Worm (Caenorhabditis elegans) whole organism, L4 larva: ENCODE measurements around the gene lron-3.
A peak's percentile ranks its signal among the peaks of the same experiment; 100 is the strongest.

Source experiments
- F49E8.2 ChIP-seq: sonication (generic microtip); optimal IDR thresholded peaks from 2 replicates; lab custom pipeline; 2016; ENCODE audit warnings: missing compliant biosample characterization, mild to moderate bottlenecking, missing genetic modification characterization, borderline replicate concordance
- Y105C5A.15 ChIP-seq: fragments of 200-800 bp; sonication (Bioruptor generic); IDR thresholded peaks from 2 replicates; pipeline ENCODE4 v1.3.6; 2022; ENCODE audit warnings: missing genetic modification characterization, missing compliant biosample characterization
- Y48G9A.11 ChIP-seq: fragments of 200-800 bp; sonication (Bioruptor generic); IDR thresholded peaks from 2 replicates; pipeline ENCODE4 v1.3.6; 2022; ENCODE audit warnings: missing genetic modification reagents, missing genetic modification characterization, missing compliant biosample characterization
- Y5F2A.4 ChIP-seq: fragments of 200-800 bp; sonication (Bioruptor generic); optimal IDR thresholded peaks from 2 replicates; lab custom pipeline; 2018; ENCODE audit warnings: mild to moderate bottlenecking, missing genetic modification characterization, missing compliant biosample characterization
- ZK337.2 ChIP-seq: fragments of 200-800 bp; sonication (Bioruptor generic); IDR thresholded peaks from 2 replicates; pipeline ENCODE4 v1.3.6; 2022; ENCODE audit warnings: missing genetic modification reagents, missing genetic modification characterization, missing compliant biosample characterization
- aha-1 ChIP-seq: fragments of 150-350 bp; peaks from one replicate; lab custom pipeline; 2014; ENCODE audit warnings: missing biosample characterization, missing genetic modification characterization
- aly-2 ChIP-seq: sonication (generic microtip); optimal IDR thresholded peaks from 2 replicates; lab custom pipeline; 2018; ENCODE audit warnings: missing biosample characterization, missing genetic modification characterization
- arid-1 ChIP-seq: fragments of 200-800 bp; sonication (Bioruptor generic); conservative IDR thresholded peaks from 2 replicates; pipeline ENCODE4 v1.3.6; 2022; ENCODE audit warnings: missing genetic modification reagents, missing genetic modification characterization, missing compliant biosample characterization
- attf-4 ChIP-seq: sonication (generic microtip); optimal IDR thresholded peaks from 3 replicates; lab custom pipeline; 2017; ENCODE audit warnings: missing biosample characterization, missing genetic modification characterization
- ceh-20 ChIP-seq: fragments of 200-800 bp; sonication (Bioruptor generic); IDR thresholded peaks from 2 replicates; pipeline ENCODE4 v1.3.6; 2022; ENCODE audit warnings: missing genetic modification reagents, missing genetic modification characterization, missing compliant biosample characterization
- ceh-32 ChIP-seq: sonication (generic microtip); optimal IDR thresholded peaks from 2 replicates; lab custom pipeline; 2016; ENCODE audit warnings: mild to moderate bottlenecking, missing genetic modification characterization, missing compliant biosample characterization; ENCODE audit not compliant: poor library complexity
- ctbp-1 ChIP-seq: fragments of 200-800 bp; sonication (Bioruptor generic); IDR thresholded peaks from 2 replicates; pipeline ENCODE4 v1.3.6; 2022; ENCODE audit warnings: missing genetic modification reagents, missing genetic modification characterization, missing compliant biosample characterization
- daf-16 ChIP-seq, 3 experiments: sonication (generic microtip); optimal IDR thresholded peaks; 2 replicates each; lab custom pipeline; 2016 to 2017; ENCODE audit warnings: missing genetic modification characterization in 3 of 3, missing genetic modification reagents in 3 of 3, mild to moderate bottlenecking in 2 of 3, missing compliant biosample characterization in 2 of 3, missing biosample characterization in 1 of 3, moderate library complexity in 1 of 3
- daf-8 ChIP-seq: fragments of 200-800 bp; sonication (Bioruptor generic); IDR thresholded peaks from 2 replicates; pipeline ENCODE4 v1.3.6; 2022; ENCODE audit warnings: missing genetic modification characterization, missing compliant biosample characterization
- dmd-6 ChIP-seq: fragments of 200-800 bp; sonication (Bioruptor generic); IDR thresholded peaks from 2 replicates; pipeline ENCODE4 v1.3.6; 2022; ENCODE audit warnings: missing genetic modification reagents, missing genetic modification characterization, missing compliant biosample characterization
- dmd-8 ChIP-seq: fragments of 200-800 bp; sonication (Bioruptor generic); IDR thresholded peaks from 2 replicates; pipeline ENCODE4 v1.3.6; 2022; ENCODE audit warnings: missing genetic modification characterization, missing compliant biosample characterization
- duxl-1 ChIP-seq: sonication (generic microtip); optimal IDR thresholded peaks from 2 replicates; lab custom pipeline; 2016; ENCODE audit warnings: mild to moderate bottlenecking, missing genetic modification characterization, moderate library complexity, missing compliant biosample characterization; ENCODE audit not compliant: poor library complexity
- egl-43 ChIP-seq: fragments of 200-800 bp; sonication (Bioruptor generic); IDR thresholded peaks from 2 replicates; pipeline ENCODE4 v1.3.6; 2022; ENCODE audit warnings: missing genetic modification reagents, missing genetic modification characterization, missing compliant biosample characterization
- fkh-10 ChIP-seq: fragments of 150-350 bp; optimal IDR thresholded peaks from 2 replicates; lab custom pipeline; 2014; ENCODE audit warnings: missing biosample characterization, missing genetic modification reagents, missing genetic modification characterization
- fos-1 ChIP-seq: fragments of 150-350 bp; optimal IDR thresholded peaks from 2 replicates; lab custom pipeline; 2014; ENCODE audit warnings: missing biosample characterization, missing genetic modification characterization
- hif-1 ChIP-seq, 2 experiments: sonication (generic microtip); optimal IDR thresholded peaks; 2 replicates each; lab custom pipeline; 2016 to 2017; ENCODE audit warnings: missing compliant biosample characterization in 2 of 2, missing genetic modification characterization in 2 of 2, missing genetic modification reagents in 2 of 2, missing genotype in 2 of 2, mild to moderate bottlenecking in 1 of 2
- hmg-1.1 ChIP-seq: fragments of 200-800 bp; sonication (Bioruptor generic); IDR thresholded peaks from 2 replicates; pipeline ENCODE4 v1.3.6; 2022; ENCODE audit warnings: missing genetic modification reagents, missing genetic modification characterization, missing compliant biosample characterization
- jun-1 ChIP-seq: fragments of 150-350 bp; optimal IDR thresholded peaks from 2 replicates; lab custom pipeline; 2014; ENCODE audit warnings: missing biosample characterization, missing genetic modification reagents, missing genetic modification characterization
- lim-7 ChIP-seq: fragments of 200-800 bp; sonication (Bioruptor generic); IDR thresholded peaks from 2 replicates; pipeline ENCODE4 v1.3.6; 2022; ENCODE audit warnings: missing genetic modification characterization, missing compliant biosample characterization
- lin-1 ChIP-seq: fragments of 200-800 bp; sonication (Bioruptor generic); IDR thresholded peaks from 2 replicates; pipeline ENCODE4 v1.3.6; 2022; ENCODE audit warnings: missing genetic modification reagents, missing genetic modification characterization, missing compliant biosample characterization
- lin-13 ChIP-seq: fragments of 150-350 bp; optimal IDR thresholded peaks from 2 replicates; lab custom pipeline; 2014; ENCODE audit warnings: missing biosample characterization, missing genetic modification reagents, missing genetic modification characterization
- lin-29 ChIP-seq: fragments of 200-800 bp; sonication (Bioruptor generic); IDR thresholded peaks from 2 replicates; pipeline ENCODE4 v1.3.6; 2022; ENCODE audit warnings: missing genetic modification reagents, missing genetic modification characterization, missing compliant biosample characterization
- lsy-2 ChIP-seq, 2 experiments: fragments of 150-350 bp in 1 of 2; sonication (generic microtip) in 1 of 2; optimal IDR thresholded peaks; 2 replicates each; lab custom pipeline; 2014 to 2017; ENCODE audit warnings: missing biosample characterization in 2 of 2, missing genetic modification characterization in 2 of 2
- madf-5 ChIP-seq, 2 experiments: fragments of 200-800 bp; sonication (Bioruptor generic); IDR thresholded peaks; 2 replicates each; pipeline ENCODE4 v1.3.6; 2022; ENCODE audit warnings: missing compliant biosample characterization in 2 of 2, missing genetic modification characterization in 2 of 2
- mdl-1 ChIP-seq, 2 experiments: fragments of 150-350 bp in 1 of 2; sonication (generic microtip) in 1 of 2; optimal IDR thresholded peaks; 2 replicates each; lab custom pipeline; 2014 to 2017; ENCODE audit warnings: missing biosample characterization in 2 of 2, missing genetic modification characterization in 2 of 2
- mep-1 ChIP-seq: fragments of 150-350 bp; sonication (generic microtip); optimal IDR thresholded peaks from 3 replicates; lab custom pipeline; 2014; ENCODE audit warnings: missing biosample characterization, missing genetic modification characterization
- mxl-2 ChIP-seq: fragments of 200-800 bp; sonication (Bioruptor generic); conservative IDR thresholded peaks from 2 replicates; pipeline ENCODE4 v1.3.6; 2022; ENCODE audit warnings: missing genetic modification reagents, missing genetic modification characterization, missing compliant biosample characterization
- nhr-102 ChIP-seq: sonication (generic microtip); optimal IDR thresholded peaks from 2 replicates; lab custom pipeline; 2016; ENCODE audit warnings: mild to moderate bottlenecking, missing genetic modification characterization, moderate library complexity, missing compliant biosample characterization
- nhr-11 ChIP-seq: fragments of 150-350 bp; optimal IDR thresholded peaks from 2 replicates; lab custom pipeline; 2014; ENCODE audit warnings: missing biosample characterization, missing genetic modification characterization
- nhr-111 ChIP-seq: fragments of 200-800 bp; sonication (Bioruptor generic); optimal IDR thresholded peaks from 2 replicates; lab custom pipeline; 2018; ENCODE audit warnings: mild to moderate bottlenecking, missing genetic modification characterization, missing compliant biosample characterization
- nhr-28 ChIP-seq: fragments of 150-350 bp; optimal IDR thresholded peaks from 2 replicates; lab custom pipeline; 2014; ENCODE audit warnings: missing biosample characterization, missing genetic modification characterization
- nhr-48 ChIP-seq: sonication (generic microtip); optimal IDR thresholded peaks from 2 replicates; lab custom pipeline; 2016; ENCODE audit warnings: mild to moderate bottlenecking, missing genetic modification characterization, missing compliant biosample characterization
- rbr-2 ChIP-seq: sonication (generic microtip); optimal IDR thresholded peaks from 2 replicates; lab custom pipeline; 2016; ENCODE audit warnings: missing genotype, missing genetic modification characterization, missing compliant biosample characterization
- saeg-2 ChIP-seq: fragments of 200-800 bp; sonication (Bioruptor generic); IDR thresholded peaks from 2 replicates; pipeline ENCODE4 v1.3.6; 2022; ENCODE audit warnings: missing genetic modification reagents, missing genetic modification characterization, missing compliant biosample characterization
- set-16 ChIP-seq: fragments of 200-800 bp; sonication (Bioruptor generic); IDR thresholded peaks from 2 replicates; pipeline ENCODE4 v1.3.6; 2022; ENCODE audit warnings: missing genetic modification reagents, missing genetic modification characterization, missing compliant biosample characterization
- skn-1 ChIP-seq: fragments of 150-350 bp; optimal IDR thresholded peaks from 2 replicates; lab custom pipeline; 2014; ENCODE audit warnings: missing biosample characterization, missing genetic modification characterization
- snpc-4 ChIP-seq: fragments of 150-350 bp; optimal IDR thresholded peaks from 2 replicates; lab custom pipeline; 2014; ENCODE audit warnings: missing biosample characterization, missing genetic modification characterization
- spr-1 ChIP-seq: sonication (generic microtip); optimal IDR thresholded peaks from 2 replicates; lab custom pipeline; 2016; ENCODE audit warnings: mild to moderate bottlenecking, missing genetic modification characterization, missing compliant biosample characterization
- spr-3 ChIP-seq: fragments of 200-800 bp; sonication (Bioruptor generic); optimal IDR thresholded peaks from 2 replicates; lab custom pipeline; 2018; ENCODE audit warnings: mild to moderate bottlenecking, missing genetic modification characterization, missing compliant biosample characterization
- tag-97 ChIP-seq: fragments of 200-800 bp; sonication (Bioruptor generic); IDR thresholded peaks from 2 replicates; pipeline ENCODE4 v1.3.6; 2022; ENCODE audit warnings: missing genetic modification characterization, missing compliant biosample characterization
- tra-1 ChIP-seq: fragments of 200-800 bp; sonication (Bioruptor generic); IDR thresholded peaks from 2 replicates; pipeline ENCODE4 v1.3.6; 2022; ENCODE audit warnings: missing genetic modification reagents, missing genetic modification characterization, missing compliant biosample characterization
- unc-39 ChIP-seq: sonication (generic microtip); optimal IDR thresholded peaks from 2 replicates; lab custom pipeline; 2017; ENCODE audit warnings: missing biosample characterization, missing genetic modification characterization
- zfp-3 ChIP-seq: fragments of 200-800 bp; sonication (Bioruptor generic); conservative IDR thresholded peaks from 2 replicates; pipeline ENCODE4 v1.3.6; 2022; ENCODE audit warnings: missing genetic modification reagents, missing genetic modification characterization, missing compliant biosample characterization
- zip-2 ChIP-seq: fragments of 150-350 bp; optimal IDR thresholded peaks from 2 replicates; lab custom pipeline; 2014; ENCODE audit warnings: missing biosample characterization, missing genetic modification characterization
- ztf-11 ChIP-seq: fragments of 150-350 bp; optimal IDR thresholded peaks from 2 replicates; lab custom pipeline; 2014; ENCODE audit warnings: missing biosample characterization, missing genetic modification characterization

The lron-3 gene

DNA sequence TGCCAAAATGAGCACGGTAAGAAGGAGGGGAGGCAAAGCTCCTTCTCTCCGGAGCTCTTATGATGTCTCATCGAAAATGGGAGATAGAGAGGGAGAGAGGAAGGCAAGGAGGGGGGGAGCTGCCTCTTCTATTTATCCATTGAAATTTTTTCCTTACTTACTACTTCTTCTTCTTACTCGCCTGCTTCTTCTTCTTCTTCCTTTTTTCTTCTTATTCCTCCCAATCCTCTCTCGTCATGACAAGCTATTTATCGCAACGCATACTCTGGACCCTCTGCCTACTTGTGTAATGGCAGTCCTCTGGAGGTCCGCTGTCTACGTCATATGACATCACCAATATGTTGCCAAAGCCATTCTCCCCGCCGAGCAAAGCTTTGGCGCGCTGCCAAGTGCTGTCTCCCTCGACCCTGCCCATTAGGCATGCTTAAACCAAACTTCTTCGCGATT lies 22.5 kb downstream of the lron-3 start (continued):
- TF ChIP-seq nhr-11 (tag; lab: Kevin White, UChicago) = peak; percentile 50
- no peak for TF ChIP-seq attf-4 (tag; lab: Kevin White, UChicago)
- no peak for TF ChIP-seq arid-1 (GFP tag; lab: Robert Waterston, UW)
- no peak for TF ChIP-seq duxl-1 (tag; lab: Kevin White, UChicago)
- TF ChIP-seq F49E8.2 = no peak
- peak; percentile 44; the same call in 1 of the 2 replicates for TF ChIP-seq egl-43 (GFP tag; lab: Robert Waterston, UW)
- peak; percentile 19 for TF ChIP-seq nhr-48 (tag; lab: Kevin White, UChicago)
- peak; percentile 76 for TF ChIP-seq hmg-1.1 (GFP tag; lab: Robert Waterston, UW)
- TF ChIP-seq fos-1 (tag; lab: Kevin White, UChicago) = no peak
- no peak for TF ChIP-seq spr-3 (GFP tag; lab: Kevin White, UChicago)
- TF ChIP-seq saeg-2 = no peak
- 0 out of 2 replicates have a peak, but pooled peaks have one; percentile 28 for TF ChIP-seq mxl-2 (GFP tag; lab: Robert Waterston, UW)
- TF ChIP-seq madf-5 (GFP tag; IDR thresholded peaks at IDR 0.05; lab: Robert Waterston, UW) = no peak
- no peak for TF ChIP-seq Y48G9A.11 (GFP tag; lab: Robert Waterston, UW)
- TF ChIP-seq lin-29 (GFP tag; lab: Robert Waterston, UW) = no peak
- TF ChIP-seq ZK337.2 (GFP tag; lab: Robert Waterston, UW) = 0 out of 2 replicates have a peak, but pooled peaks have one; percentile 26
- no peak for TF ChIP-seq ztf-11 (tag; lab: Kevin White, UChicago)
- TF ChIP-seq spr-1 = no peak
- peak; percentile 63 for TF ChIP-seq set-16 (GFP tag; lab: Robert Waterston, UW)
- TF ChIP-seq mep-1 (tag; lab: Kevin White, UChicago) = peak; percentile 51
- TF ChIP-seq dmd-8 = no peak
- TF ChIP-seq jun-1 = no peak
- peak in 1 of 2 experiments; percentile 12 for TF ChIP-seq daf-16 (GFP tag; optimal IDR thresholded peaks at IDR 0.05; lab: Kevin White, UChicago)
- no peak for TF ChIP-seq daf-16 (tag; optimal IDR thresholded peaks at IDR 0.05; lab: Kevin White, UChicago)
- no peak for TF ChIP-seq lim-7
- no peak for TF ChIP-seq nhr-111 (GFP tag; lab: Kevin White, UChicago)
- TF ChIP-seq lsy-2 (tag; optimal IDR thresholded peaks at IDR 0.05; lab: Kevin White, UChicago) = peak; percentile 69 to 76
- TF ChIP-seq rbr-2 (tag; lab: Kevin White, UChicago) = peak; percentile 73
- TF ChIP-seq Y5F2A.4 (GFP tag; lab: Kevin White, UChicago) = no peak
- no peak for TF ChIP-seq lin-13 (GFP tag; lab: Kevin White, UChicago)
- TF ChIP-seq Y105C5A.15 (GFP tag; lab: Robert Waterston, UW) = no peak
- TF ChIP-seq dmd-6 = peak; percentile 52
- no peak for TF ChIP-seq snpc-4 (tag; lab: Kevin White, UChicago)
- no peak for TF ChIP-seq ceh-32
- no peak for TF ChIP-seq daf-8
- TF ChIP-seq ceh-20 = peak; percentile 57; the same call in 1 of the 2 replicates
- no peak for TF ChIP-seq lin-1 (GFP tag; lab: Robert Waterston, UW)
- TF ChIP-seq nhr-28 (tag; lab: Kevin White, UChicago) = no peak
- TF ChIP-seq hif-1 (tag; optimal IDR thresholded peaks at IDR 0.05; lab: Kevin White, UChicago) = peak in 1 of 2 experiments; percentile 55
- TF ChIP-seq aly-2 = no peak
- peak; percentile 90; the same call in 1 of the 2 replicates for TF ChIP-seq ctbp-1
- peak; percentile 33 for TF ChIP-seq skn-1 (tag; lab: Kevin White, UChicago)
- peak; percentile 75 for TF ChIP-seq fkh-10
- no peak for TF ChIP-seq mdl-1 (tag; optimal IDR thresholded peaks at IDR 0.05; lab: Kevin White, UChicago)
- 0 out of 2 replicates have a peak, but pooled peaks have one; percentile 47 for TF ChIP-seq tra-1
- TF ChIP-seq unc-39 (tag; lab: Kevin White, UChicago) = peak; percentile 25
- TF ChIP-seq aha-1 (tag; lab: Kevin White, UChicago) = peak; percentile 98
- TF ChIP-seq nhr-102 (tag; lab: Kevin White, UChicago) = no peak
- no peak for TF ChIP-seq zip-2
- no peak for TF ChIP-seq zfp-3 (GFP tag; lab: Robert Waterston, UW)
- no peak for TF ChIP-seq tag-97 (GFP tag; lab: Robert Waterston, UW)
